Fruit fly (Drosophila melanogaster) whole organism, embryonic: ENCODE data around the gene nonA.

ENCODE experiments used
- Awh ChIP-seq: fragments of 200-800 bp; sonication (Bioruptor generic); IDR thresholded peaks from 2 replicates; pipeline ENCODE4, ENCODE4 v1.3.6; 2022; ENCODE audit warnings: missing biosample characterization, missing genetic modification characterization
- Bteb2 ChIP-seq: fragments of 200-800 bp; sonication (Bioruptor generic); optimal IDR thresholded peaks from 2 replicates; lab custom pipeline; 2016; ENCODE audit warnings: missing biosample characterization, missing genetic modification characterization
- CG10366 ChIP-seq: fragments of 200-800 bp; sonication (Bioruptor generic); IDR thresholded peaks from 2 replicates; pipeline ENCODE4 v1.3.6; 2022; ENCODE audit warnings: missing biosample characterization, missing genetic modification characterization
- CG11085 ChIP-seq: fragments of 200-800 bp; sonication (Bioruptor generic); IDR thresholded peaks from 2 replicates; pipeline ENCODE4 v1.3.6; 2022; ENCODE audit warnings: missing biosample characterization, missing genetic modification characterization
- CG12104 ChIP-seq: fragments of 200-800 bp; sonication (Bioruptor generic); optimal IDR thresholded peaks from 3 replicates; lab custom pipeline; 2016; ENCODE audit warnings: missing biosample characterization, missing genetic modification characterization
- CG14441 ChIP-seq: fragments of 200-800 bp; sonication (Bioruptor generic); IDR thresholded peaks from 2 replicates; pipeline ENCODE4 v1.3.6; 2022; ENCODE audit warnings: missing biosample characterization, missing genetic modification characterization
- CG14710 ChIP-seq: fragments of 200-800 bp; sonication (Bioruptor generic); optimal IDR thresholded peaks from 3 replicates; lab custom pipeline; 2019; ENCODE audit warnings: missing biosample characterization, mild to moderate bottlenecking, missing genetic modification characterization, moderate library complexity
- CG15073 ChIP-seq: fragments of 200-800 bp; sonication (Bioruptor generic); optimal IDR thresholded peaks from 2 replicates; lab custom pipeline; 2016; ENCODE audit warnings: missing biosample characterization, missing genetic modification characterization
- CG15696 ChIP-seq: fragments of 200-800 bp; sonication (Bioruptor generic); optimal IDR thresholded peaks from 2 replicates; lab custom pipeline; 2019; ENCODE audit warnings: missing biosample characterization, mild to moderate bottlenecking, missing genetic modification characterization, moderate library complexity
- CG2120 ChIP-seq: fragments of 200-800 bp; sonication (Bioruptor generic); optimal IDR thresholded peaks from 3 replicates; lab custom pipeline; 2016; ENCODE audit warnings: missing biosample characterization, missing genetic modification characterization
- CG30020 ChIP-seq: fragments of 200-800 bp; optimal IDR thresholded peaks from 2 replicates; lab custom pipeline; 2019; ENCODE audit warnings: missing biosample characterization, mild to moderate bottlenecking, missing genetic modification characterization, moderate library complexity
- CG31441 ChIP-seq: fragments of 200-800 bp; sonication (Bioruptor generic); IDR thresholded peaks from 2 replicates; pipeline ENCODE4 v1.3.6; 2022; ENCODE audit warnings: missing biosample characterization, missing genetic modification characterization
- CG33213 ChIP-seq: fragments of 200-800 bp; sonication (Bioruptor generic); optimal IDR thresholded peaks from 3 replicates; lab custom pipeline; 2016; ENCODE audit warnings: missing biosample characterization, missing genetic modification characterization
- CG3726 ChIP-seq: fragments of 200-800 bp; sonication (Bioruptor generic); IDR thresholded peaks from 3 replicates; pipeline ENCODE4, ENCODE4 v1.3.6; 2022; ENCODE audit warnings: missing biosample characterization, missing genetic modification characterization
- CG4360 ChIP-seq: fragments of 200-800 bp; sonication (Bioruptor generic); IDR thresholded peaks from 2 replicates; pipeline ENCODE4 v1.3.6; 2022; ENCODE audit warnings: missing biosample characterization, missing genetic modification characterization
- CG43689 ChIP-seq: fragments of 200-800 bp; sonication (Bioruptor generic); IDR thresholded peaks from 2 replicates; pipeline ENCODE4 v1.3.6; 2022; ENCODE audit warnings: missing biosample characterization, missing genetic modification characterization
- CG5953 ChIP-seq: fragments of 200-800 bp; sonication (Bioruptor generic); IDR thresholded peaks from 2 replicates; pipeline ENCODE4 v1.3.6; 2022; ENCODE audit warnings: missing biosample characterization, missing genetic modification characterization
- CG6272 ChIP-seq: fragments of 200-800 bp; sonication (Bioruptor generic); IDR thresholded peaks from 2 replicates; pipeline ENCODE4 v1.3.6; 2022; ENCODE audit warnings: missing biosample characterization, missing genetic modification characterization
- CG6854 ChIP-seq: fragments of 200-800 bp; sonication (Bioruptor generic); optimal IDR thresholded peaks from 3 replicates; lab custom pipeline; 2017; ENCODE audit warnings: missing biosample characterization, mild to moderate bottlenecking, missing genetic modification characterization
- CG9437 ChIP-seq: fragments of 200-800 bp; sonication (Bioruptor generic); optimal IDR thresholded peaks from 2 replicates; lab custom pipeline; 2018; ENCODE audit warnings: missing biosample characterization, mild to moderate bottlenecking, missing genetic modification characterization
- CTCF ChIP-seq: fragments of 200-800 bp; sonication (Bioruptor generic); optimal IDR thresholded peaks from 2 replicates; lab custom pipeline; 2017; ENCODE audit warnings: missing biosample characterization, mild to moderate bottlenecking, missing genetic modification characterization, moderate library complexity
- CkIIα-i1 ChIP-seq: fragments of 200-800 bp; sonication (Bioruptor generic); IDR thresholded peaks from 2 replicates; pipeline ENCODE4 v1.3.6; 2022; ENCODE audit warnings: missing biosample characterization, missing genetic modification characterization
- D ChIP-seq, 2 experiments: fragments of 200-800 bp in 1 of 2; fragments of >200 bp in 1 of 2; sonication (Bioruptor generic) in 1 of 2; optimal IDR thresholded peaks; 2 replicates in 1 of 2; 3 replicates in 1 of 2; lab custom pipeline; 2017; ENCODE audit warnings: mild to moderate bottlenecking in 1 of 2, missing biosample characterization in 1 of 2, missing genetic modification characterization in 1 of 2, missing genetic modification reagents in 1 of 2
- Dll ChIP-seq: fragments of 200-800 bp; sonication (Bioruptor generic); IDR thresholded peaks from 4 replicates; pipeline ENCODE4 v1.3.6; 2022; ENCODE audit warnings: missing biosample characterization, missing genetic modification characterization; ENCODE audit not compliant: partially characterized antibody
- Dref ChIP-seq: fragments of 200-800 bp; sonication (Bioruptor generic); IDR thresholded peaks from 2 replicates; pipeline ENCODE4 v1.3.6; 2022; ENCODE audit warnings: missing biosample characterization, missing genetic modification characterization
- HLH4C ChIP-seq: fragments of 200-800 bp; sonication (Bioruptor generic); IDR thresholded peaks from 3 replicates; pipeline ENCODE4 v1.3.6; 2022; ENCODE audit warnings: missing biosample characterization, missing genetic modification characterization; ENCODE audit not compliant: partially characterized antibody
- HLH54F ChIP-seq: fragments of 200-800 bp; sonication (Bioruptor generic); optimal IDR thresholded peaks from 3 replicates; lab custom pipeline; 2016; ENCODE audit warnings: missing biosample characterization, missing genetic modification characterization
- Hmx ChIP-seq: fragments of 200-800 bp; sonication (Bioruptor generic); optimal IDR thresholded peaks from 2 replicates; lab custom pipeline; 2016; ENCODE audit warnings: missing biosample characterization, missing genetic modification characterization
- Hr78 ChIP-seq, 2 experiments: fragments of 200-800 bp in 1 of 2; fragments of >200 bp in 1 of 2; sonication (Bioruptor generic) in 1 of 2; optimal IDR thresholded peaks; 2 replicates each; lab custom pipeline; 2017 to 2019; ENCODE audit warnings: missing biosample characterization in 2 of 2, missing genetic modification characterization in 2 of 2, mild to moderate bottlenecking in 1 of 2, moderate library complexity in 1 of 2
- Mrtf ChIP-seq: fragments of 200-800 bp; sonication (Bioruptor generic); IDR thresholded peaks from 3 replicates; pipeline ENCODE4 v1.3.6; 2022; ENCODE audit warnings: missing biosample characterization, missing genetic modification characterization
- Nf-YB ChIP-seq: fragments of 200-800 bp; sonication (Bioruptor generic); optimal IDR thresholded peaks from 3 replicates; lab custom pipeline; 2019; ENCODE audit warnings: missing biosample characterization, mild to moderate bottlenecking, missing genetic modification characterization, moderate library complexity
- Rx ChIP-seq: fragments of 200-800 bp; sonication (Bioruptor generic); IDR thresholded peaks from 2 replicates; pipeline ENCODE4 v1.3.6; 2022; ENCODE audit warnings: missing biosample characterization, missing genetic modification characterization
- TFAM ChIP-seq: fragments of 200-800 bp; sonication (Bioruptor generic); optimal IDR thresholded peaks from 2 replicates; lab custom pipeline; 2017; ENCODE audit warnings: missing biosample characterization, missing genetic modification characterization, inconsistent platforms
- aop ChIP-seq: fragments of 200-800 bp; sonication (Bioruptor generic); IDR thresholded peaks from 2 replicates; pipeline ENCODE4 v1.3.6; 2022; ENCODE audit warnings: missing biosample characterization, missing genetic modification characterization
- ase ChIP-seq: fragments of 200-800 bp; sonication (Bioruptor generic); IDR thresholded peaks from 3 replicates; pipeline ENCODE4 v1.3.6; 2022; ENCODE audit warnings: missing biosample characterization, missing genetic modification characterization
- bsh ChIP-seq, 2 experiments: fragments of 200-800 bp; sonication (Bioruptor generic); optimal IDR thresholded peaks; 2 replicates each; lab custom pipeline; 2017 to 2018; ENCODE audit warnings: mild to moderate bottlenecking in 2 of 2, missing biosample characterization in 2 of 2, missing genetic modification characterization in 2 of 2, moderate library complexity in 1 of 2
- cas ChIP-seq: fragments of 200-800 bp; sonication (Bioruptor generic); IDR thresholded peaks from 2 replicates; pipeline ENCODE4 v1.3.6; 2022; ENCODE audit warnings: missing biosample characterization, missing genetic modification characterization
- croc ChIP-seq: fragments of 200-800 bp; sonication (Bioruptor generic); conservative IDR thresholded peaks from 3 replicates; pipeline ENCODE4 v1.3.6; 2022; ENCODE audit warnings: missing biosample characterization, missing genetic modification characterization
- gro ChIP-seq: fragments of 200-800 bp; sonication (Bioruptor generic); optimal IDR thresholded peaks from 2 replicates; lab custom pipeline; 2016; ENCODE audit warnings: missing biosample characterization, missing genetic modification characterization
- gsb-n ChIP-seq: fragments of 200-800 bp; sonication (Bioruptor generic); optimal IDR thresholded peaks from 3 replicates; lab custom pipeline; 2018; ENCODE audit warnings: missing biosample characterization, mild to moderate bottlenecking, missing genetic modification characterization
- jing ChIP-seq: fragments of 200-800 bp; sonication (Bioruptor generic); optimal IDR thresholded peaks from 2 replicates; lab custom pipeline; 2018; ENCODE audit warnings: missing biosample characterization, mild to moderate bottlenecking, missing genetic modification characterization
- mirr ChIP-seq: fragments of 200-800 bp; sonication (Bioruptor generic); optimal IDR thresholded peaks from 3 replicates; lab custom pipeline; 2018; ENCODE audit warnings: missing biosample characterization, mild to moderate bottlenecking, missing genetic modification characterization
- nau ChIP-seq: fragments of 200-800 bp; sonication (Bioruptor generic); optimal IDR thresholded peaks from 3 replicates; lab custom pipeline; 2017; ENCODE audit warnings: missing biosample characterization, mild to moderate bottlenecking, missing genetic modification characterization, missing genetic modification reagents
- phol ChIP-seq: fragments of 200-800 bp; sonication (Bioruptor generic); optimal IDR thresholded peaks from 3 replicates; lab custom pipeline; 2018; ENCODE audit warnings: missing biosample characterization, mild to moderate bottlenecking, missing genetic modification characterization, moderate library complexity
- pnt ChIP-seq: fragments of 200-800 bp; sonication (Bioruptor generic); optimal IDR thresholded peaks from 3 replicates; lab custom pipeline; 2016; ENCODE audit warnings: missing biosample characterization, missing genetic modification characterization
- slou ChIP-seq: fragments of 200-800 bp; sonication (Bioruptor generic); optimal IDR thresholded peaks from 3 replicates; lab custom pipeline; 2016; ENCODE audit warnings: missing biosample characterization, missing genetic modification characterization
- sug ChIP-seq: fragments of 200-800 bp; optimal IDR thresholded peaks from 2 replicates; lab custom pipeline; 2019; ENCODE audit warnings: missing biosample characterization, mild to moderate bottlenecking, missing genetic modification characterization, moderate library complexity
- tap ChIP-seq: fragments of 200-800 bp; optimal IDR thresholded peaks from 3 replicates; lab custom pipeline; 2019; ENCODE audit warnings: missing biosample characterization, mild to moderate bottlenecking, missing genetic modification characterization, moderate library complexity
- wdn ChIP-seq: fragments of 200-800 bp; sonication (Bioruptor generic); IDR thresholded peaks from 2 replicates; pipeline ENCODE4 v1.3.6; 2022; ENCODE audit warnings: missing biosample characterization, missing genetic modification characterization

The nonA gene

DNA sequence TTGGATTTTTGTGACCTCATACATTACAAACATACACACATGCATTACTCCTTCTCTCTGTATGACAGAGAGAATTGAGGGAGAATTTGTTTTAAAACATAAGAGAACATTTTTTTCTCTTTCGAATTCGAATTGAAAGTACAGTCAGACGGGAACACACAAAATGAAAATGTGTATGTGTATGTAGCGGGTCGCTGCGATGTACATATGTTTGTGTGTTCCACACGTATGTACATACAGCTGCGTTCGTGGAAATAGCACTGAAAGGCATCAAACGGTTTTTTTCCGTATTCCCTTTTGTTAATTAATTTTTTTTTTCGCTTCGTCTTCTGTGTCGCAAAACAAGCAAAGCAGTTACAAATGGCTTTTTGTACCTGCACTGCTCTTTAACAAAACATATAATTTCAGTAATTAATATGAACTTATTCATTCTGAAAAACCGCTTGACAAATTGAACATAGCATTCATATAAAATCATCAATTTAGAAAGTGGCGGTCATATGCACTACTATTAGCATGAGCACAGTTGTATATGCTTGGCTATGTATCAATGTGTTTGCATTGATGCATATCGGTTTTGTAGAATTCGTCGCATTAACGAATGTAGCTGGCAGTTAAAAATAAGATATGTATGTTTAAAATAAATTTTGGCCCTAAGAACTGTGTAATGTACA is 28.6 kb upstream of the nonA start (continued):
- TF ChIP-seq gsb-n (tag; lab: Kevin White, UChicago) = peak; percentile 94
- TF ChIP-seq tap = peak; percentile 94
- peak; percentile 93 for TF ChIP-seq CG15696 (tag; lab: Kevin White, UChicago)
- peak; percentile 90 for TF ChIP-seq Mrtf
- TF ChIP-seq D (optimal IDR thresholded peaks at IDR 0.05; lab: Kevin White, UChicago) = no peak
- peak; percentile 96 for TF ChIP-seq D (GFP tag; optimal IDR thresholded peaks at IDR 0.05; lab: Kevin White, UChicago)
- TF ChIP-seq CG2120 (GFP tag; lab: Kevin White, UChicago) = peak; percentile 97
- peak in 1 of 2 experiments; percentile 91 for TF ChIP-seq Hr78 (GFP tag; optimal IDR thresholded peaks at IDR 0.05; lab: Kevin White, UChicago)
- peak; percentile 85 for TF ChIP-seq Rx (GFP tag; lab: Robert Waterston, UW)
- peak; percentile 85 for TF ChIP-seq CG10366
- TF ChIP-seq Dll (GFP tag; lab: Robert Waterston, UW) = no peak
- peak; percentile 97 for TF ChIP-seq gro
- peak; percentile 43; the same call in 1 of the 2 replicates for TF ChIP-seq aop (GFP tag; lab: Robert Waterston, UW)
- peak; percentile 86 for TF ChIP-seq Nf-YB (GFP tag; lab: Kevin White, UChicago)
- TF ChIP-seq CG12104 = peak; percentile 94
- TF ChIP-seq phol (tag; lab: Kevin White, UChicago) = peak; percentile 97
- TF ChIP-seq CG4360 = peak; percentile 64; the same call in 1 of the 2 replicates
- TF ChIP-seq Bteb2 = peak; percentile 90
- peak; percentile 95 for TF ChIP-seq nau (GFP tag; lab: Kevin White, UChicago)
- peak; percentile 87 for TF ChIP-seq slou (GFP tag; lab: Kevin White, UChicago)
- TF ChIP-seq jing (GFP tag; lab: Kevin White, UChicago) = peak; percentile 91
- TF ChIP-seq Hmx (GFP tag; lab: Kevin White, UChicago) = peak; percentile 88
- peak; percentile 63; the same call in 1 of the 2 replicates for TF ChIP-seq CG5953 (GFP tag; lab: Robert Waterston, UW)
- peak; percentile 88 for TF ChIP-seq wdn (GFP tag; lab: Robert Waterston, UW)
- TF ChIP-seq CTCF = peak; percentile 67
- TF ChIP-seq CG11085 (GFP tag; lab: Robert Waterston, UW) = peak; percentile 86
- TF ChIP-seq CG31441 (GFP tag; lab: Robert Waterston, UW) = peak; percentile 97
- TF ChIP-seq cas (GFP tag; lab: Robert Waterston, UW) = peak; percentile 32; the same call in 1 of the 2 replicates
- TF ChIP-seq HLH54F = peak; percentile 96
- TF ChIP-seq TFAM (GFP tag; lab: Kevin White, UChicago) = peak; percentile 75
- TF ChIP-seq CG14441 (GFP tag; lab: Robert Waterston, UW) = peak; percentile 92
- TF ChIP-seq croc (GFP tag; lab: Robert Waterston, UW) = peak; percentile 92
- TF ChIP-seq Awh = peak; percentile 86
- TF ChIP-seq CG3726 (GFP tag; lab: Robert Waterston, UW) = no peak; the same call in 2 of the 3 replicates
- TF ChIP-seq CG14710 = peak; percentile 96
- TF ChIP-seq CG6854 (GFP tag; lab: Kevin White, UChicago) = peak; percentile 95
- no peak for TF ChIP-seq CkIIα-i1 (GFP tag; lab: Robert Waterston, UW)
- TF ChIP-seq CG43689 (GFP tag; lab: Robert Waterston, UW) = no peak; the same call in 1 of the 2 replicates
- peak; percentile 94 for TF ChIP-seq CG9437 (GFP tag; lab: Kevin White, UChicago)
- TF ChIP-seq CG15073 (GFP tag; lab: Kevin White, UChicago) = peak; percentile 62
- peak; percentile 92 to 97 for TF ChIP-seq bsh (GFP tag; optimal IDR thresholded peaks at IDR 0.05; lab: Kevin White, UChicago)
- peak; percentile 92 for TF ChIP-seq CG33213 (GFP tag; lab: Kevin White, UChicago)
- no peak for TF ChIP-seq HLH4C (GFP tag; lab: Robert Waterston, UW)
- TF ChIP-seq CG30020 (tag; lab: Kevin White, UChicago) = peak; percentile 90
- 0 out of 2 replicates have a peak, but pooled peaks have one; percentile 6 for TF ChIP-seq Dref (GFP tag; lab: Robert Waterston, UW)
- peak; percentile 95 for TF ChIP-seq sug
- peak; percentile 93 for TF ChIP-seq pnt
- peak; percentile 84 for TF ChIP-seq ase
- peak; percentile 96 for TF ChIP-seq mirr (GFP tag; lab: Kevin White, UChicago)
- peak; percentile 84 for TF ChIP-seq CG6272 (GFP tag; lab: Robert Waterston, UW)
